Worm (Caenorhabditis elegans): ENCODE data around the gene ymel-1.
A peak's percentile ranks its signal among the peaks of the same experiment; 100 is the strongest.

ymel-1 gene

DNA sequence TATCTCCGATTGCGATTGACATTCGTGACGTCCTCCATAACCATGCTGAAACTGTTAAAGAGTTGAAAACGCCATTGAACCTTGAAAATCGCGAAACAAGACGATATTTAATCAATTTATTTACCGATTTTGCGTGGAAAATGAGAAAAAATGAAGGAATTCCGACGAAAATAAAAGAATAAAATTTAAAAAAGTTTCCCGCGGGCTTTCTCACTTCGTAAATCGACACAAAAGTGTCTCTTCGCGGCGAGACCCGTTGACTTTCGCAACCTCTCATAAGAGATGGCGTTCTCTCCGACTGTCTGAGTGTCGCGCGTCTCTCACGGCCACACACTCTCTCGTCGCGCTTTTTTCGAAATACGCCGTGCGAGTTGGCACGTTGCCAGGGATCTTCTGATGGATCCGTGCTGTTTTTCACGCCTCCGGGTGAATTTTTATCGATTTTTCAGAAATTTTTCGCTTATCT lies 8.7 kb upstream of the ymel-1 start, which contains the start of gene hat-1 (continued):
- TF ChIP-seq madf-2 (tag; optimal IDR thresholded peaks at IDR 0.05): no peak
- no peak for TF ChIP-seq pha-4 (tag; optimal IDR thresholded peaks at IDR 0.05)
- no peak for TF ChIP-seq mec-3 (tag; optimal IDR thresholded peaks at IDR 0.05; ENCODE audit: borderline replicate concordance)
- peak; percentile 36 for TF ChIP-seq Y22D7AL.16 (tag; optimal IDR thresholded peaks at IDR 0.05)
- no peak for TF ChIP-seq K09A11.1 (tag; optimal IDR thresholded peaks at IDR 0.05; ENCODE audit: insufficient read depth)
- peak; percentile 68 for TF ChIP-seq ceh-18 (tag; optimal IDR thresholded peaks at IDR 0.05)
- TF ChIP-seq ceh-31 (tag; optimal IDR thresholded peaks at IDR 0.05): peak; percentile 66
- no peak for TF ChIP-seq ceh-24 (tag; optimal IDR thresholded peaks at IDR 0.05)
- TF ChIP-seq sdc-2 (tag; optimal IDR thresholded peaks at IDR 0.05): no peak
- peak; percentile 57 for TF ChIP-seq tbx-2 (tag; optimal IDR thresholded peaks at IDR 0.05)
- no peak for TF ChIP-seq ztf-16 (tag; optimal IDR thresholded peaks at IDR 0.05)
- TF ChIP-seq T23F11.4 (GFP tag; optimal IDR thresholded peaks at IDR 0.05): no peak
- TF ChIP-seq C38D4.7 (GFP tag; optimal IDR thresholded peaks at IDR 0.05): no peak
- no peak for TF ChIP-seq ceh-22 (tag; optimal IDR thresholded peaks at IDR 0.05)
- TF ChIP-seq syd-9 (tag; optimal IDR thresholded peaks at IDR 0.05): no peak
- no peak for TF ChIP-seq ceh-14 (tag; optimal IDR thresholded peaks at IDR 0.05)
- no peak for TF ChIP-seq lim-6 (tag; optimal IDR thresholded peaks at IDR 0.05)
- no peak for TF ChIP-seq sox-2 (GFP tag; IDR thresholded peaks at IDR 0.05)
- no peak for TF ChIP-seq pha-2 (tag; optimal IDR thresholded peaks at IDR 0.05)
- peak; percentile 17 for TF ChIP-seq ceh-30 (tag; optimal IDR thresholded peaks at IDR 0.05)
- TF ChIP-seq hlh-8 (tag; optimal IDR thresholded peaks at IDR 0.05): no peak
- no peak for TF ChIP-seq ceh-19 (GFP tag; optimal IDR thresholded peaks at IDR 0.05)
- no peak for TF ChIP-seq ceh-2 (tag; optimal IDR thresholded peaks at IDR 0.05)
- TF ChIP-seq odd-2 (tag; optimal IDR thresholded peaks at IDR 0.05): no peak
- TF ChIP-seq che-1 (tag; optimal IDR thresholded peaks at IDR 0.05): no peak
- no peak for TF ChIP-seq lin-11 (tag; optimal IDR thresholded peaks at IDR 0.05)
- TF ChIP-seq hlh-15 (tag; optimal IDR thresholded peaks at IDR 0.05): no peak
- no peak for TF ChIP-seq eyg-1 (tag; optimal IDR thresholded peaks at IDR 0.05)
- no peak for TF ChIP-seq zip-5 (tag; optimal IDR thresholded peaks at IDR 0.05)
- TF ChIP-seq ceh-45 (GFP tag; IDR thresholded peaks at IDR 0.05): no peak
- no peak for TF ChIP-seq pat-9 (tag; optimal IDR thresholded peaks at IDR 0.05)
- TF ChIP-seq pros-1 (tag; optimal IDR thresholded peaks at IDR 0.05): no peak
- TF ChIP-seq ceh-34 (tag; optimal IDR thresholded peaks at IDR 0.05): peak; percentile 45
- peak; percentile 4 for TF ChIP-seq hlh-30 (tag; optimal IDR thresholded peaks at IDR 0.05; ENCODE audit: insufficient read depth)
- TF ChIP-seq ahr-1 (tag; optimal IDR thresholded peaks at IDR 0.05): no peak
- no peak for TF ChIP-seq ref-2 (tag; optimal IDR thresholded peaks at IDR 0.05)

DNA sequence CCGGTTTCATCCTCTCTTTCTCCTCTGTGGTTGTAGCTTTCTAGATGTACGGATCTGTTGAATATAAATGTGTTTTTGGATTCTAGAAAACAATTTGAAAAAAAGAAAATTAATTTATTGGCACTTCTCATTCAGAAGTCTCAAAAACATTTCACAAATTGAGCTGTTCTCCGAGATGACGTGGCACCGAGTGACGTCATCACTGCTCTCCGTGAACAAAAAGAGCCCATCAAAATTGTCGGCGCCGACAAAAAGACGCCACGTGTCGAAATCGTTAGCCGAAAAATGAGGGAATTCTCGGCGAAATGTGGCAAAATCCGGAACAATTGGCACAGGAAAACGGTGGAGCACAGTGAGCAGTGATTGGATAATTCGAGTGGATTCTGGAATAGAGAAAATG lies 5.7 kb downstream of the ymel-1 start:
- no peak for TF ChIP-seq ceh-22 (tag; optimal IDR thresholded peaks at IDR 0.05)
- no peak for TF ChIP-seq hlh-8 (tag; optimal IDR thresholded peaks at IDR 0.05)
- TF ChIP-seq sox-4 (tag; optimal IDR thresholded peaks at IDR 0.05): no peak
- no peak for TF ChIP-seq lim-6 (tag; optimal IDR thresholded peaks at IDR 0.05)

DNA sequence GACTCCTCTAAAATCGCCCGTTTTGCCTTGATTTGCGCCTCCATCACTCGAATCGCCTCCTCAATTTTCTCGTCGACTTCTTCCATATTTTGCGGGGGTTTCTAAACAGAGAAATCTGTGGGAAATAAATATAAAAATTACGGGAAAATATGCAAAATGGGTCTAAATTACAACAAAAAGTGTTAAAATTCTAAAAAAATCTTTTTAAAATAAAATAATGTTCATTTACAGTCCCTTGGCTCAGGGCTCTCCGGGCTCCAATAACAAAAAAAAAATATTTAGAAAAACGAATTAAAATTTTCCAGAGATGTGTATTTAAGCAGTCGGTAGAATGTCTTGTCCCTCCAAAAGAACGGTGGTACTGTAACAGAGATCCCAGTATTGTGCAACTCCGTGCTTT lies 8.0 kb downstream of the ymel-1 start, which contains the start of gene M03C11.6:
Gene M03C11.6 (minus strand): TSS at position 101 of the 400 bp plus-strand sequence.
- TF ChIP-seq ceh-18 (tag; optimal IDR thresholded peaks at IDR 0.05): no peak

DNA sequence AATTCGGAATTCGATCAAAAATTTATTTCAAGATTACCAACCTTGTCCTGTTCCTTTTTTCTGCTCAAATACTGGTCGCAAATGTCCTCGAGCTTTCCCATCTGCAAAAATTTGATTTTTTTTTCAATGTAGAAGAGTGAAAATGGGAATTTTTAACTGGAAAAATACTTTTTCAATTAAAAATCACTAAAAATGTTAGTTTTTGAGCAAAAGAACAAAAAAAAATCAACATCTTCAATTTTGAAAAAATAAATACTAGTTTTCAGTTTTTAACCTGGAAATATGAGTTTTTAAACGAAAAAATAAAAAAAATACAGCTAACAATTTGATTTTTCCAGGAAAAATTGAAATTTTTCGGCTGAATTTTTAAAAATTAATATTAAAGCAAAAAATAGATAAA lies 11.9 kb downstream of the ymel-1 start, which contains the start of gene prp-3:
Gene prp-3 (minus strand): TSS at position 101 of the 400 bp plus-strand sequence.
- TF ChIP-seq zip-5 (tag; optimal IDR thresholded peaks at IDR 0.05): no peak

Measured in whole organism, late embryonic.